Worm (Caenorhabditis elegans): ENCODE data around the gene ntl-9.

Gene ntl-9

ce11 chrIII:4903784-4904183, 40.5 kb upstream of the ntl-9 start, which contains the start of gene kbp-2:
kbp-2 (minus strand) TSS chrIII:4903884.
- TF ChIP-seq pat-9 (tag; optimal IDR thresholded peaks at IDR 0.05), result no peak
- no peak for TF ChIP-seq zip-5 (tag; optimal IDR thresholded peaks at IDR 0.05)
- no peak for TF ChIP-seq fkh-6 (tag; optimal IDR thresholded peaks at IDR 0.05)
- TF ChIP-seq ceh-24 (tag; optimal IDR thresholded peaks at IDR 0.05), result no peak
- TF ChIP-seq nfya-1 (tag; optimal IDR thresholded peaks at IDR 0.05), result no peak

ce11 chrIII:4905405-4905804, 38.9 kb upstream of the ntl-9 start, which contains the start of gene F26F4.8:
F26F4.8 (minus strand) TSS chrIII:4905473.
- no peak for TF ChIP-seq ceh-24 (tag; optimal IDR thresholded peaks at IDR 0.05)
- TF ChIP-seq elt-2 (tag; optimal IDR thresholded peaks at IDR 0.05), result peak; percentile 62
- no peak for TF ChIP-seq dve-1 (tag; optimal IDR thresholded peaks at IDR 0.05)
- no peak for TF ChIP-seq K02D7.2 (tag; optimal IDR thresholded peaks at IDR 0.05)
- peak; percentile 24 for TF ChIP-seq ahr-1 (tag; optimal IDR thresholded peaks at IDR 0.05)
- TF ChIP-seq pat-9 (tag; optimal IDR thresholded peaks at IDR 0.05), result no peak
- peak; percentile 85 for TF ChIP-seq tbx-2 (tag; optimal IDR thresholded peaks at IDR 0.05)
- TF ChIP-seq ceh-31 (tag; optimal IDR thresholded peaks at IDR 0.05), result peak; percentile 92
- peak; percentile 10 for TF ChIP-seq unc-86 (tag; optimal IDR thresholded peaks at IDR 0.05)
- TF ChIP-seq ceh-34 (tag; optimal IDR thresholded peaks at IDR 0.05), result peak; percentile 15
- no peak for TF ChIP-seq nhr-232 (tag; optimal IDR thresholded peaks at IDR 0.05)
- peak; percentile 51 for TF ChIP-seq ref-2 (tag; optimal IDR thresholded peaks at IDR 0.05)
- no peak for TF ChIP-seq C38D4.7 (GFP tag; optimal IDR thresholded peaks at IDR 0.05)
- TF ChIP-seq lin-11 (tag; optimal IDR thresholded peaks at IDR 0.05), result no peak
- TF ChIP-seq ceh-45 (GFP tag; IDR thresholded peaks at IDR 0.05), result no peak
- TF ChIP-seq K09A11.1 (tag; optimal IDR thresholded peaks at IDR 0.05; ENCODE audit: insufficient read depth), result no peak
- TF ChIP-seq pha-4 (tag; optimal IDR thresholded peaks at IDR 0.05), result no peak
- TF ChIP-seq ttx-3 (tag; optimal IDR thresholded peaks at IDR 0.05), result no peak
- TF ChIP-seq hlh-8 (tag; optimal IDR thresholded peaks at IDR 0.05), result peak; percentile 89
- TF ChIP-seq fkh-10 (GFP tag; optimal IDR thresholded peaks at IDR 0.05), result no peak
- no peak for TF ChIP-seq ama-1 (optimal IDR thresholded peaks at IDR 0.05)
- peak; percentile 43 for TF ChIP-seq lim-6 (tag; optimal IDR thresholded peaks at IDR 0.05)
- TF ChIP-seq hlh-30 (tag; optimal IDR thresholded peaks at IDR 0.05; ENCODE audit: insufficient read depth), result no peak
- TF ChIP-seq madf-2 (tag; optimal IDR thresholded peaks at IDR 0.05), result no peak
- no peak for TF ChIP-seq elt-4 (tag; optimal IDR thresholded peaks at IDR 0.05)
- peak; percentile 90 for TF ChIP-seq C08G9.2 (tag; optimal IDR thresholded peaks at IDR 0.05)
- TF ChIP-seq unc-55 (GFP tag; optimal IDR thresholded peaks at IDR 0.05), result no peak
- TF ChIP-seq ceh-9 (tag; optimal IDR thresholded peaks at IDR 0.05), result no peak
- no peak for TF ChIP-seq sox-2 (GFP tag; IDR thresholded peaks at IDR 0.05)
- TF ChIP-seq unc-3 (GFP tag; conservative IDR thresholded peaks at IDR 0.05), result no peak
- no peak for TF ChIP-seq unc-3 (tag; optimal IDR thresholded peaks at IDR 0.05)
- TF ChIP-seq gmeb-2 (tag; optimal IDR thresholded peaks at IDR 0.05), result no peak
- TF ChIP-seq tbx-7 (tag; optimal IDR thresholded peaks at IDR 0.05), result peak; percentile 85
- TF ChIP-seq unc-42 (tag; optimal IDR thresholded peaks at IDR 0.05), result peak; percentile 20
- TF ChIP-seq rnt-1 (tag; optimal IDR thresholded peaks at IDR 0.05), result peak; percentile 46
- TF ChIP-seq npax-4 (tag; optimal IDR thresholded peaks at IDR 0.05), result no peak
- TF ChIP-seq hlh-6 (tag; optimal IDR thresholded peaks at IDR 0.05), result no peak
- TF ChIP-seq ceh-19 (GFP tag; optimal IDR thresholded peaks at IDR 0.05), result no peak
- TF ChIP-seq nhr-11 (tag; optimal IDR thresholded peaks at IDR 0.05), result no peak
- TF ChIP-seq ceh-48 (tag; optimal IDR thresholded peaks at IDR 0.05), result no peak
- TF ChIP-seq ets-4 (tag; optimal IDR thresholded peaks at IDR 0.05), result peak; percentile 88
- TF ChIP-seq dmd-4 (tag; optimal IDR thresholded peaks at IDR 0.05; ENCODE audit: borderline replicate concordance), result no peak
- no peak for TF ChIP-seq hlh-15 (tag; optimal IDR thresholded peaks at IDR 0.05)
- peak; percentile 40 for TF ChIP-seq fkh-6 (tag; optimal IDR thresholded peaks at IDR 0.05)
- no peak for TF ChIP-seq ceh-22 (tag; optimal IDR thresholded peaks at IDR 0.05)
- no peak for TF ChIP-seq pros-1 (tag; optimal IDR thresholded peaks at IDR 0.05)
- TF ChIP-seq Y22D7AL.16 (tag; optimal IDR thresholded peaks at IDR 0.05), result no peak
- TF ChIP-seq pag-3 (tag; optimal IDR thresholded peaks at IDR 0.05; ENCODE audit: borderline replicate concordance), result no peak
- peak; percentile 75 for TF ChIP-seq zip-5 (tag; optimal IDR thresholded peaks at IDR 0.05)
- TF ChIP-seq ceh-14 (tag; optimal IDR thresholded peaks at IDR 0.05), result peak; percentile 14
- peak; percentile 93 for TF ChIP-seq ceh-2 (tag; optimal IDR thresholded peaks at IDR 0.05)
